Fruit fly (Drosophila melanogaster) whole organism, wandering third instar larva: Measurements from ENCODE around the gene CG43731.
A peak's percentile ranks its signal among the peaks of the same experiment; 100 is the strongest.

Experiments
- Abd-B ChIP-seq: fragments of >200 bp; optimal IDR thresholded peaks from 2 replicates; lab custom pipeline; 2017; ENCODE audit warnings: missing biosample characterization, missing genetic modification characterization
- CG32264 ChIP-seq: fragments of 200-800 bp; sonication (Bioruptor generic); optimal IDR thresholded peaks from 2 replicates; lab custom pipeline; 2016; ENCODE audit warnings: missing biosample characterization, missing genetic modification characterization
- CG9705 ChIP-seq: fragments of 200-800 bp; sonication (Bioruptor generic); optimal IDR thresholded peaks from 2 replicates; lab custom pipeline; 2018; ENCODE audit warnings: missing biosample characterization, mild to moderate bottlenecking, missing genetic modification characterization
- CrebA ChIP-seq: fragments of 200-800 bp; sonication (Bioruptor generic); optimal IDR thresholded peaks from 2 replicates; lab custom pipeline; 2016; ENCODE audit warnings: missing biosample characterization, mild to moderate bottlenecking, missing genetic modification characterization, borderline replicate concordance
- Dfd ChIP-seq: fragments of >200 bp; optimal IDR thresholded peaks from 2 replicates; lab custom pipeline; 2017; ENCODE audit warnings: missing biosample characterization, missing genetic modification characterization
- Dif ChIP-seq: fragments of 200-275, 200-300 bp; sonication (Bioruptor generic); optimal IDR thresholded peaks from 2 replicates; lab custom pipeline; 2018; ENCODE audit warnings: missing biosample characterization, missing genetic modification characterization; ENCODE audit not compliant: partially characterized antibody
- GATAd ChIP-seq: sonication (Bioruptor generic); optimal IDR thresholded peaks from 2 replicates; lab custom pipeline; 2016; ENCODE audit warnings: missing biosample characterization, missing genetic modification characterization
- HLH106 ChIP-seq: fragments of 200-800 bp; optimal IDR thresholded peaks from 3 replicates; lab custom pipeline; 2019; ENCODE audit warnings: missing biosample characterization, mild to moderate bottlenecking, missing genetic modification characterization, moderate library complexity
- Hnf4 ChIP-seq: fragments of 200-800 bp; sonication (Bioruptor generic); optimal IDR thresholded peaks from 2 replicates; lab custom pipeline; 2016; ENCODE audit warnings: missing biosample characterization, mild to moderate bottlenecking, missing genetic modification characterization
- Hr78 ChIP-seq: fragments of >200 bp; optimal IDR thresholded peaks from 2 replicates; lab custom pipeline; 2017; ENCODE audit warnings: missing biosample characterization, missing genetic modification characterization
- Hr83 ChIP-seq: fragments of 200-300 bp; sonication (Bioruptor generic); optimal IDR thresholded peaks from 2 replicates; lab custom pipeline; 2016; ENCODE audit warnings: missing biosample characterization, mild to moderate bottlenecking, missing genetic modification characterization, moderate library complexity; ENCODE audit not compliant: poor library complexity, severe bottlenecking
- Jra ChIP-seq: sonication (Bioruptor generic); optimal IDR thresholded peaks from 2 replicates; lab custom pipeline; 2016; ENCODE audit warnings: missing biosample characterization, missing genetic modification characterization
- Mio ChIP-seq: sonication (Bioruptor generic); optimal IDR thresholded peaks from 2 replicates; lab custom pipeline; 2016; ENCODE audit warnings: missing biosample characterization, missing genetic modification characterization
- Myc ChIP-seq: fragments of >200 bp; optimal IDR thresholded peaks from 2 replicates; lab custom pipeline; 2017
- N ChIP-seq: fragments of >200 bp; optimal IDR thresholded peaks from 2 replicates; lab custom pipeline; 2018; ENCODE audit warnings: missing biosample characterization, missing external identifiers, missing genetic modification characterization
- OdsH ChIP-seq: fragments of 200-800 bp; sonication (Bioruptor generic); optimal IDR thresholded peaks from 2 replicates; lab custom pipeline; 2016; ENCODE audit warnings: missing biosample characterization, mild to moderate bottlenecking, missing genetic modification characterization
- Rel ChIP-seq, 2 experiments: fragments of 200-800 bp; sonication (Bioruptor generic) in 1 of 2; optimal IDR thresholded peaks; 2 replicates in 1 of 2; 3 replicates in 1 of 2; lab custom pipeline; 2016 to 2019; ENCODE audit warnings: mild to moderate bottlenecking in 2 of 2, missing biosample characterization in 2 of 2, missing genetic modification characterization in 2 of 2, moderate library complexity in 1 of 2
- Sp1 ChIP-seq: fragments of 200-800 bp; sonication (Bioruptor generic); optimal IDR thresholded peaks from 3 replicates; lab custom pipeline; 2019; ENCODE audit warnings: missing biosample characterization, mild to moderate bottlenecking, missing genetic modification characterization, moderate library complexity
- Vsx2 ChIP-seq: fragments of 200-300, 225-300 bp; sonication (Bioruptor generic); optimal IDR thresholded peaks from 2 replicates; lab custom pipeline; 2018; ENCODE audit warnings: missing biosample characterization, missing genetic modification characterization; ENCODE audit not compliant: partially characterized antibody
- br ChIP-seq: fragments of 200-800 bp; sonication (Bioruptor generic); optimal IDR thresholded peaks from 2 replicates; lab custom pipeline; 2016; ENCODE audit warnings: missing biosample characterization, missing genetic modification characterization
- brk ChIP-seq: fragments of 200-800 bp; sonication (Bioruptor generic); optimal IDR thresholded peaks from 2 replicates; lab custom pipeline; 2016; ENCODE audit warnings: missing biosample characterization, mild to moderate bottlenecking, missing genetic modification characterization
- dl ChIP-seq, 2 experiments: fragments of 175-275, 200-275 bp in 1 of 2; fragments of 200-275 bp in 1 of 2; sonication (Bioruptor generic); optimal IDR thresholded peaks; lab custom pipeline; 2018; ENCODE audit warnings: mild to moderate bottlenecking in 2 of 2, missing biosample characterization in 2 of 2, missing genetic modification characterization in 2 of 2, moderate library complexity in 2 of 2; ENCODE audit not compliant: partially characterized antibody in 2 of 2, insufficient read depth in 1 of 2
- dmrt93B ChIP-seq: fragments of 200-800 bp; sonication (Bioruptor generic); optimal IDR thresholded peaks from 2 replicates; lab custom pipeline; 2018; ENCODE audit warnings: missing biosample characterization, mild to moderate bottlenecking, missing genetic modification characterization
- dsf ChIP-seq: sonication (Bioruptor generic); optimal IDR thresholded peaks from 2 replicates; lab custom pipeline; 2016; ENCODE audit warnings: missing biosample characterization, missing genetic modification characterization, borderline replicate concordance
- ey ChIP-seq: fragments of 200-800 bp; sonication (Bioruptor generic); optimal IDR thresholded peaks from 2 replicates; lab custom pipeline; 2016; ENCODE audit warnings: missing biosample characterization, missing genetic modification characterization
- foxo ChIP-seq, 2 experiments: fragments of 200-800 bp; sonication (Bioruptor generic); optimal IDR thresholded peaks; 2 replicates in 1 of 2; 3 replicates in 1 of 2; lab custom pipeline; 2016 to 2017; ENCODE audit warnings: missing biosample characterization in 2 of 2, missing genetic modification characterization in 2 of 2
- fru ChIP-seq: fragments of 200-800 bp; sonication (Bioruptor generic); optimal IDR thresholded peaks from 3 replicates; lab custom pipeline; 2016; ENCODE audit warnings: missing biosample characterization, mild to moderate bottlenecking, missing genetic modification characterization
- h ChIP-seq: fragments of 200-800 bp; sonication (Bioruptor generic); optimal IDR thresholded peaks from 3 replicates; lab custom pipeline; 2016; ENCODE audit warnings: missing biosample characterization, mild to moderate bottlenecking, missing genetic modification characterization
- jim ChIP-seq: fragments of 175-275, 200-325 bp; sonication (Bioruptor generic); optimal IDR thresholded peaks from 2 replicates; lab custom pipeline; 2016; ENCODE audit warnings: missing biosample characterization, mild to moderate bottlenecking, missing genetic modification characterization
- lola ChIP-seq: fragments of >200 bp; optimal IDR thresholded peaks from 2 replicates; lab custom pipeline; 2017; ENCODE audit warnings: missing biosample characterization, missing genetic modification characterization
- pan ChIP-seq: fragments of >200 bp; optimal IDR thresholded peaks from 2 replicates; lab custom pipeline; 2017
- psq ChIP-seq: fragments of 200-800 bp; sonication (Bioruptor generic); optimal IDR thresholded peaks from 3 replicates; lab custom pipeline; 2017; ENCODE audit warnings: missing biosample characterization, mild to moderate bottlenecking, missing genetic modification characterization, moderate library complexity
- rgr ChIP-seq: fragments of 200-800 bp; sonication (Bioruptor generic); optimal IDR thresholded peaks from 3 replicates; lab custom pipeline; 2016; ENCODE audit warnings: missing biosample characterization, mild to moderate bottlenecking, missing genetic modification characterization
- sage ChIP-seq: fragments of 200-800 bp; sonication (Bioruptor generic); optimal IDR thresholded peaks from 2 replicates; lab custom pipeline; 2016; ENCODE audit warnings: missing biosample characterization, mild to moderate bottlenecking, missing genetic modification characterization
- sv ChIP-seq: fragments of 200-800 bp; sonication (Bioruptor generic); optimal IDR thresholded peaks from 3 replicates; lab custom pipeline; 2016; ENCODE audit warnings: missing biosample characterization, missing genetic modification characterization
- tai ChIP-seq: sonication (Bioruptor generic); optimal IDR thresholded peaks from 2 replicates; lab custom pipeline; 2016; ENCODE audit warnings: missing biosample characterization, missing genetic modification characterization
- usp ChIP-seq: fragments of >200 bp; optimal IDR thresholded peaks from 2 replicates; lab custom pipeline; 2017; ENCODE audit warnings: missing biosample characterization, missing genetic modification characterization
- woc ChIP-seq: sonication (Bioruptor generic); optimal IDR thresholded peaks from 2 replicates; lab custom pipeline; 2016; ENCODE audit warnings: missing biosample characterization, mild to moderate bottlenecking, missing genetic modification characterization

Gene CG43731

dm6 chr2L:19142176-19142870 lies 40.5 kb downstream of the CG43731 start:
- TF ChIP-seq brk (GFP tag; lab: Kevin White, UChicago), result no peak
- no peak for TF ChIP-seq pan (lab: Kevin White, UChicago)
- no peak for TF ChIP-seq dmrt93B (GFP tag; lab: Kevin White, UChicago)
- no peak for TF ChIP-seq N (GFP tag; lab: Kevin White, UChicago)
- no peak for TF ChIP-seq CG9705 (GFP tag; lab: Kevin White, UChicago)
- TF ChIP-seq OdsH (GFP tag; lab: Kevin White, UChicago), result peak; percentile 62
- no peak for TF ChIP-seq GATAd (GFP tag; lab: Kevin White, UChicago)
- TF ChIP-seq rgr (GFP tag; lab: Kevin White, UChicago), result peak; percentile 58
- no peak for TF ChIP-seq Jra (GFP tag; lab: Kevin White, UChicago)
- no peak for TF ChIP-seq jim (GFP tag; lab: Kevin White, UChicago)
- peak; percentile 56 for TF ChIP-seq ey
- TF ChIP-seq Mio (GFP tag; lab: Kevin White, UChicago), result no peak
- no peak for TF ChIP-seq Vsx2 (GFP tag; lab: Kevin White, UChicago)
- peak; percentile 32 for TF ChIP-seq HLH106 (tag; lab: Kevin White, UChicago)
- TF ChIP-seq usp (GFP tag; lab: Kevin White, UChicago), result no peak
- TF ChIP-seq sage, result peak; percentile 46
- no peak for TF ChIP-seq Dif (GFP tag; lab: Kevin White, UChicago)
- TF ChIP-seq Myc (lab: Kevin White, UChicago), result no peak
- no peak for TF ChIP-seq tai
- TF ChIP-seq woc, result no peak
- no peak for TF ChIP-seq CrebA
- TF ChIP-seq sv (GFP tag; lab: Kevin White, UChicago), result no peak
- TF ChIP-seq br (GFP tag; lab: Kevin White, UChicago), result peak; percentile 34
- TF ChIP-seq foxo (GFP tag; optimal IDR thresholded peaks at IDR 0.05; lab: Kevin White, UChicago), result peak in 1 of 2 experiments; percentile 48
- no peak for TF ChIP-seq Hr83 (GFP tag; lab: Kevin White, UChicago)
- peak; percentile 38 for TF ChIP-seq Hnf4 (GFP tag; lab: Kevin White, UChicago)
- TF ChIP-seq Abd-B, result no peak
- TF ChIP-seq Hr78 (GFP tag; lab: Kevin White, UChicago), result no peak
- no peak for TF ChIP-seq dsf
- peak; percentile 61 for TF ChIP-seq fru (GFP tag; lab: Kevin White, UChicago)
- TF ChIP-seq Rel (GFP tag; optimal IDR thresholded peaks at IDR 0.05; lab: Kevin White, UChicago), result no peak
- peak; percentile 37 for TF ChIP-seq Rel (tag; optimal IDR thresholded peaks at IDR 0.05; lab: Kevin White, UChicago)
- TF ChIP-seq dl (GFP tag; optimal IDR thresholded peaks at IDR 0.05; lab: Kevin White, UChicago; ENCODE audit: insufficient read depth in 1 of 2, partially characterized antibody in 2 of 2), result no peak
- TF ChIP-seq Sp1 (GFP tag; lab: Kevin White, UChicago), result peak; percentile 45
- peak; percentile 47 for TF ChIP-seq h (GFP tag; lab: Kevin White, UChicago)
- peak; percentile 44 for TF ChIP-seq psq
- TF ChIP-seq lola, result no peak
- no peak for TF ChIP-seq CG32264 (GFP tag; lab: Kevin White, UChicago)
- TF ChIP-seq Dfd (GFP tag; lab: Kevin White, UChicago), result no peak

- TF ChIP-seq CG32264 (GFP tag; lab: Kevin White, UChicago), result no peak
- TF ChIP-seq pan (lab: Kevin White, UChicago), result peak; percentile 6
- TF ChIP-seq Myc (lab: Kevin White, UChicago), result no peak
- no peak for TF ChIP-seq Rel (GFP tag; optimal IDR thresholded peaks at IDR 0.05; lab: Kevin White, UChicago)
- TF ChIP-seq Rel (tag; optimal IDR thresholded peaks at IDR 0.05; lab: Kevin White, UChicago), result no peak
- peak; percentile 64 for TF ChIP-seq psq
Measured at dm6 chr2L:19144115-19144514, 42.3 kb downstream of the CG43731 start.
